Worm (Caenorhabditis elegans) whole organism, L4/young adult: ENCODE measurements around the gene pigw-1.

Experiments used
- W03F9.2 ChIP-seq: fragments of 150-350 bp; optimal IDR thresholded peaks from 2 replicates; lab custom pipeline; 2014; ENCODE audit warnings: missing biosample characterization, missing genetic modification characterization
- dao-5 ChIP-seq: sonication (generic microtip); optimal IDR thresholded peaks from 2 replicates; lab custom pipeline; 2016; ENCODE audit warnings: missing genotype, missing genetic modification characterization, moderate library complexity, missing compliant biosample characterization
- him-1 ChIP-seq: sonication (generic microtip); optimal IDR thresholded peaks from 2 replicates; lab custom pipeline; 2016; ENCODE audit warnings: missing genotype, missing genetic modification reagents, missing genetic modification characterization, missing compliant biosample characterization

The pigw-1 gene

ce11 chrII:2867701-2868100 lies 17.0 kb downstream of the pigw-1 start, which contains the start of gene Y110A2AL.2:
Y110A2AL.2 (plus strand) TSS chrII:2868001.
- TF ChIP-seq him-1 (tag; lab: Kevin White, UChicago) (no peak), dao-5 (no peak), W03F9.2 (no peak)

- TF ChIP-seq dao-5: no peak
- no peak for TF ChIP-seq W03F9.2
- no peak for TF ChIP-seq him-1 (tag; lab: Kevin White, UChicago)
Measured at ce11 chrII:2866541-2867124, 18.1 kb downstream of the pigw-1 start, which contains the start of the genes Y110A2AL.9 and Y110A2AL.3. Y110A2AL.9 (minus strand) TSS chrII:2866641. Y110A2AL.3 (plus strand) TSS chrII:2867074.

ce11 chrII:2865355-2865754 lies 19.4 kb downstream of the pigw-1 start:
- TF ChIP-seq dao-5 (no peak), him-1 (tag; lab: Kevin White, UChicago) (no peak), W03F9.2 (no peak)

ce11 chrII:2864229-2864628 lies 20.5 kb downstream of the pigw-1 start, which contains the start of gene Y110A2AL.5:
Y110A2AL.5 (plus strand) TSS chrII:2864529.
- no peak for TF ChIP-seq him-1 (tag; lab: Kevin White, UChicago)
- TF ChIP-seq dao-5: no peak
- TF ChIP-seq W03F9.2: no peak

- TF ChIP-seq W03F9.2: no peak
- no peak for TF ChIP-seq him-1 (tag; lab: Kevin White, UChicago)
- TF ChIP-seq dao-5: no peak
Measured at ce11 chrII:2862557-2863035, 22.1 kb downstream of the pigw-1 start.

ce11 chrII:2861385-2862099 lies 23.2 kb downstream of the pigw-1 start:
- TF ChIP-seq W03F9.2: no peak
- peak; percentile 6 for TF ChIP-seq dao-5

ce11 chrII:2859873-2860821 lies 24.6 kb downstream of the pigw-1 start:
- TF ChIP-seq W03F9.2: no peak
- TF ChIP-seq dao-5: peak; percentile 26

ce11 chrII:2859315-2859714 lies 25.4 kb downstream of the pigw-1 start:
- TF ChIP-seq him-1 (tag; lab: Kevin White, UChicago) (no peak), W03F9.2 (no peak), dao-5 (no peak)

- TF ChIP-seq W03F9.2: no peak
- TF ChIP-seq dao-5: no peak
Measured at ce11 chrII:2858851-2859250, 25.9 kb downstream of the pigw-1 start.

- TF ChIP-seq W03F9.2 (no peak), him-1 (tag; lab: Kevin White, UChicago) (no peak), dao-5 (no peak)
Measured at ce11 chrII:2857559-2857958, 27.2 kb downstream of the pigw-1 start.

- no peak for TF ChIP-seq dao-5
- no peak for TF ChIP-seq W03F9.2
- no peak for TF ChIP-seq him-1 (tag; lab: Kevin White, UChicago)
Measured at ce11 chrII:2856114-2856513, 28.6 kb downstream of the pigw-1 start.

- TF ChIP-seq him-1 (tag; lab: Kevin White, UChicago) (no peak), W03F9.2 (no peak), dao-5 (no peak)
Measured at ce11 chrII:2854794-2855193, 29.9 kb downstream of the pigw-1 start.

- TF ChIP-seq W03F9.2 (no peak), him-1 (tag; lab: Kevin White, UChicago) (no peak), dao-5 (no peak)
Measured at ce11 chrII:2853767-2854166, 30.9 kb downstream of the pigw-1 start.

- no peak for TF ChIP-seq W03F9.2
- TF ChIP-seq dao-5: no peak
- no peak for TF ChIP-seq him-1 (tag; lab: Kevin White, UChicago)
Measured at ce11 chrII:2852493-2852892, 32.2 kb downstream of the pigw-1 start, which contains the start of gene ptc-3. ptc-3 (minus strand) TSS chrII:2852593.
